Fruit fly (Drosophila melanogaster) S2 (cell line): ENCODE measurements around the gene Hexo2.

ENCODE experiments used
- CG8478 ChIP-seq: fragments of >200 bp; optimal IDR thresholded peaks from 2 replicates; lab custom pipeline; 2018
- CTCF ChIP-seq, 2 experiments: fragments of >200 bp; optimal IDR thresholded peaks; 2 replicates each; lab custom pipeline; 2018

DNA sequence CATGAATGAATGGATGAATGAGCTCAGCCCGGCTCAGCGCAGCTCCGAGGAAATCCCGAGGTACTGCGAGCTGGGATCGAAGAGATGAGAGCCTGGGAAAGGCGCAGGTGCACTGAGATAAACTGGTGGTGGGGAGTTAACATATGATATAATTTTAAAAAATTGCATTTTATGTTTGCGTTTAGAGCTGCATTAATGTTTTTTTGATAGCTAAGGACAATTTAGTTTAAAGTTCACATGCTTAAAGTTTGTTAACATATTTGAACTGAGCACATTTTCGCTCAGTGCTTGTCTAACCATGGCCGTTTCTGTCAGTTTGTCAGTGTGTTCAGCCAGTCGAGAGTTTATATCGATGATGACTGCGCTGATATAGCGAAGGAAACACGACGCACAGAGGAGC lies 20.9 kb downstream of the Hexo2 start:
- TF ChIP-seq CTCF (optimal IDR thresholded peaks at IDR 0.05; lab: Kevin White, UChicago) (no peak), CG8478 (no peak)
